Fruit fly (Drosophila melanogaster) whole organism, embryonic: ENCODE results near the gene BNIP3.

Experiments
- CG12769 ChIP-seq: fragments of 200-800 bp; sonication (Bioruptor generic); optimal IDR thresholded peaks from 2 replicates; lab custom pipeline; 2019; ENCODE audit warnings: missing biosample characterization, mild to moderate bottlenecking, missing genetic modification characterization, moderate library complexity
- CG13287 ChIP-seq: fragments of 200-800 bp; sonication (Bioruptor generic); IDR thresholded peaks from 2 replicates; pipeline ENCODE4 v1.3.6; 2022; ENCODE audit warnings: missing biosample characterization, missing genetic modification characterization; ENCODE audit not compliant: partially characterized antibody
- CG13894 ChIP-seq: fragments of 200-800 bp; sonication (Bioruptor generic); optimal IDR thresholded peaks from 3 replicates; lab custom pipeline; 2018; ENCODE audit warnings: missing biosample characterization, mild to moderate bottlenecking, missing genetic modification characterization, moderate library complexity
- CG14050 ChIP-seq: fragments of 200-800 bp; sonication (Bioruptor generic); IDR thresholded peaks from 3 replicates; pipeline ENCODE4 v1.3.6; 2022; ENCODE audit warnings: missing biosample characterization, missing genetic modification characterization
- CG18764 ChIP-seq: fragments of 200-800 bp; sonication (Bioruptor generic); optimal IDR thresholded peaks from 3 replicates; lab custom pipeline; 2016; ENCODE audit warnings: missing biosample characterization, missing genetic modification characterization
- CG2712 ChIP-seq: fragments of 200-800 bp; optimal IDR thresholded peaks from 3 replicates; lab custom pipeline; 2019; ENCODE audit warnings: missing biosample characterization, mild to moderate bottlenecking, missing genetic modification characterization, moderate library complexity
- CG2875 ChIP-seq: fragments of 200-800 bp; sonication (Bioruptor generic); optimal IDR thresholded peaks from 2 replicates; lab custom pipeline; 2017; ENCODE audit warnings: missing biosample characterization, mild to moderate bottlenecking, missing genetic modification characterization, missing genetic modification reagents
- CG31365 ChIP-seq: fragments of 200-800 bp; sonication (Bioruptor generic); optimal IDR thresholded peaks from 2 replicates; lab custom pipeline; 2018; ENCODE audit warnings: missing biosample characterization, mild to moderate bottlenecking, missing genetic modification characterization
- CG9727 ChIP-seq: fragments of 200-800 bp; sonication (Bioruptor generic); optimal IDR thresholded peaks from 3 replicates; lab custom pipeline; 2017; ENCODE audit warnings: missing biosample characterization, mild to moderate bottlenecking, missing genetic modification characterization
- CTCF ChIP-seq: fragments of 200-800 bp; sonication (Bioruptor generic); optimal IDR thresholded peaks from 2 replicates; lab custom pipeline; 2017; ENCODE audit warnings: missing biosample characterization, mild to moderate bottlenecking, missing genetic modification characterization, moderate library complexity
- Fer1 ChIP-seq: fragments of 200-800 bp; sonication (Bioruptor generic); optimal IDR thresholded peaks from 2 replicates; lab custom pipeline; 2017; ENCODE audit warnings: missing biosample characterization, mild to moderate bottlenecking, missing genetic modification characterization
- Gsc ChIP-seq: fragments of 200-800 bp; sonication (Bioruptor generic); IDR thresholded peaks from 2 replicates; pipeline ENCODE4 v1.3.6; 2022; ENCODE audit warnings: missing biosample characterization, missing genetic modification characterization
- Hmr ChIP-seq: fragments of 200-800 bp; sonication (Bioruptor generic); optimal IDR thresholded peaks from 3 replicates; lab custom pipeline; 2017; ENCODE audit warnings: mild to moderate bottlenecking, missing biosample characterization, missing genetic modification reagents, missing genetic modification characterization
- MESR4 ChIP-seq: fragments of 200-800 bp; sonication (Bioruptor generic); optimal IDR thresholded peaks from 2 replicates; lab custom pipeline; 2018; ENCODE audit warnings: missing biosample characterization, mild to moderate bottlenecking, missing genetic modification characterization, moderate library complexity
- Med ChIP-seq: fragments of 200-800 bp; sonication (Bioruptor generic); peaks from one replicate; lab custom pipeline; 2016; ENCODE audit warnings: missing biosample characterization, missing genetic modification characterization, mild to moderate bottlenecking, inconsistent platforms, moderate library complexity
- NFAT ChIP-seq: fragments of 200-800 bp; sonication (Bioruptor generic); IDR thresholded peaks from 2 replicates; pipeline ENCODE4 v1.3.6; 2022; ENCODE audit warnings: missing biosample characterization, missing genetic modification characterization
- Pdp1 ChIP-seq, 2 experiments: fragments of 200-800 bp; sonication (Bioruptor generic); optimal IDR thresholded peaks; 3 replicates each; lab custom pipeline; 2016; ENCODE audit warnings: missing biosample characterization in 2 of 2, missing genetic modification characterization in 2 of 2, mild to moderate bottlenecking in 1 of 2, moderate library complexity in 1 of 2
- Poxn ChIP-seq: fragments of 200-800 bp; sonication (Bioruptor generic); IDR thresholded peaks from 2 replicates; pipeline ENCODE4 v1.3.6; 2022; ENCODE audit warnings: missing biosample characterization, missing genetic modification characterization
- Ssrp ChIP-seq: fragments of 200-800 bp; sonication (Bioruptor generic); optimal IDR thresholded peaks from 2 replicates; lab custom pipeline; 2018; ENCODE audit warnings: missing biosample characterization, mild to moderate bottlenecking, missing genetic modification characterization, moderate library complexity
- ato ChIP-seq: fragments of 200-800 bp; sonication (Bioruptor generic); IDR thresholded peaks from 2 replicates; pipeline ENCODE4 v1.3.6; 2022; ENCODE audit warnings: missing biosample characterization, missing genetic modification characterization; ENCODE audit not compliant: partially characterized antibody
- btn ChIP-seq: fragments of 200-800 bp; sonication (Bioruptor generic); optimal IDR thresholded peaks from 2 replicates; lab custom pipeline; 2016; ENCODE audit warnings: missing biosample characterization, missing genetic modification characterization
- cwo ChIP-seq: fragments of 200-800 bp; sonication (Bioruptor generic); optimal IDR thresholded peaks from 3 replicates; lab custom pipeline; 2017; ENCODE audit warnings: missing biosample characterization, missing genetic modification characterization, mild to moderate bottlenecking, moderate library complexity, missing genetic modification reagents
- exex ChIP-seq: fragments of 200-800 bp; sonication (Bioruptor generic); optimal IDR thresholded peaks from 4 replicates; lab custom pipeline; 2018; ENCODE audit warnings: missing biosample characterization, mild to moderate bottlenecking, missing genetic modification characterization, moderate library complexity
- gem ChIP-seq: fragments of 200-800 bp; sonication (Bioruptor generic); optimal IDR thresholded peaks from 2 replicates; lab custom pipeline; 2019; ENCODE audit warnings: missing biosample characterization, mild to moderate bottlenecking, missing genetic modification characterization, moderate library complexity
- hkb ChIP-seq, 2 experiments: fragments of 200-800 bp in 1 of 2; fragments of >200 bp in 1 of 2; sonication (Bioruptor generic) in 1 of 2; IDR thresholded peaks in 1 of 2; optimal IDR thresholded peaks in 1 of 2; 2 replicates each; pipeline versions ENCODE4 v1.3.6 to Lab custom; 2017 to 2022; ENCODE audit warnings: missing biosample characterization in 1 of 2, missing genetic modification characterization in 1 of 2
- lola ChIP-seq, 3 experiments: fragments of >200 bp in 2 of 3; fragments of 200-800 bp in 1 of 3; sonication (Bioruptor generic) in 1 of 3; optimal IDR thresholded peaks; 2 replicates each; lab custom pipeline; 2017 to 2019; ENCODE audit warnings: missing biosample characterization in 3 of 3, missing genetic modification characterization in 3 of 3, mild to moderate bottlenecking in 1 of 3, moderate library complexity in 1 of 3
- nau ChIP-seq: fragments of 200-800 bp; sonication (Bioruptor generic); optimal IDR thresholded peaks from 3 replicates; lab custom pipeline; 2017; ENCODE audit warnings: missing biosample characterization, mild to moderate bottlenecking, missing genetic modification characterization, missing genetic modification reagents
- otp ChIP-seq: fragments of 200-800 bp; sonication (Bioruptor generic); IDR thresholded peaks from 3 replicates; pipeline ENCODE4, ENCODE4 v1.3.6; 2022; ENCODE audit warnings: missing biosample characterization, missing genetic modification characterization
- rib ChIP-seq: fragments of 200-800 bp; sonication (Bioruptor generic); IDR thresholded peaks from 2 replicates; pipeline ENCODE4 v1.3.6; 2022; ENCODE audit warnings: missing biosample characterization, missing genetic modification characterization
- ro ChIP-seq: fragments of 200-800 bp; sonication (Bioruptor generic); IDR thresholded peaks from 2 replicates; pipeline ENCODE4 v1.3.6; 2022; ENCODE audit warnings: missing biosample characterization, missing genetic modification characterization
- schlank ChIP-seq: fragments of 200-800 bp; sonication (Bioruptor generic); optimal IDR thresholded peaks from 2 replicates; lab custom pipeline; 2018; ENCODE audit warnings: missing biosample characterization, mild to moderate bottlenecking, missing genetic modification characterization
- scrt ChIP-seq: fragments of 200-800 bp; sonication (Bioruptor generic); optimal IDR thresholded peaks from 2 replicates; lab custom pipeline; 2018; ENCODE audit warnings: missing biosample characterization, mild to moderate bottlenecking, missing genetic modification characterization, moderate library complexity
- sd ChIP-seq: fragments of 200-800 bp; sonication (Bioruptor generic); optimal IDR thresholded peaks from 3 replicates; lab custom pipeline; 2018; ENCODE audit warnings: missing biosample characterization, mild to moderate bottlenecking, missing genetic modification characterization, moderate library complexity
- sens ChIP-seq: fragments of 200-800 bp; sonication (Bioruptor generic); peaks from one replicate; lab custom pipeline; 2016; ENCODE audit warnings: missing biosample characterization, missing genetic modification characterization
- stwl ChIP-seq: fragments of 200-800 bp; sonication (Bioruptor generic); optimal IDR thresholded peaks from 3 replicates; lab custom pipeline; 2018; ENCODE audit warnings: missing biosample characterization, mild to moderate bottlenecking, missing genetic modification characterization, moderate library complexity
- tll ChIP-seq, 2 experiments: fragments of 200-800 bp in 1 of 2; fragments of >200 bp in 1 of 2; sonication (Bioruptor generic) in 1 of 2; optimal IDR thresholded peaks; 2 replicates each; lab custom pipeline; 2017 to 2019; ENCODE audit warnings: missing biosample characterization in 2 of 2, missing genetic modification characterization in 2 of 2, mild to moderate bottlenecking in 1 of 2, moderate library complexity in 1 of 2
- zfh2 ChIP-seq: fragments of 200-800 bp; sonication (Bioruptor generic); optimal IDR thresholded peaks from 2 replicates; lab custom pipeline; 2016; ENCODE audit warnings: missing biosample characterization, missing genetic modification characterization

BNIP3 gene

dm6 chr3L:20537655-20538300, 18.6 kb upstream of the BNIP3 start (continued):
- TF ChIP-seq schlank (tag; lab: Kevin White, UChicago): no peak
- no peak for TF ChIP-seq zfh2
- TF ChIP-seq MESR4 (GFP tag; lab: Kevin White, UChicago): no peak
- TF ChIP-seq Ssrp (tag; lab: Kevin White, UChicago): no peak
- no peak for TF ChIP-seq CG18764 (GFP tag; lab: Kevin White, UChicago)
- no peak for TF ChIP-seq NFAT (GFP tag; lab: Robert Waterston, UW)
- TF ChIP-seq sd (tag; lab: Kevin White, UChicago): peak; percentile 29
- TF ChIP-seq Med: peak; percentile 81
- no peak for TF ChIP-seq CTCF (GFP tag; lab: Kevin White, UChicago)
- peak; percentile 25 for TF ChIP-seq CG12769 (tag; lab: Kevin White, UChicago)
- no peak for TF ChIP-seq scrt (GFP tag; lab: Kevin White, UChicago)
- TF ChIP-seq btn: no peak
- peak; percentile 43 for TF ChIP-seq exex (tag; lab: Kevin White, UChicago)
- TF ChIP-seq CG14050: no peak
- no peak for TF ChIP-seq hkb (optimal IDR thresholded peaks at IDR 0.05; lab: Kevin White, UChicago)
- 0 out of 2 replicates have a peak, but pooled peaks have one; percentile 27 for TF ChIP-seq hkb (GFP tag; IDR thresholded peaks at IDR 0.05; lab: Robert Waterston, UW)
- TF ChIP-seq nau (GFP tag; lab: Kevin White, UChicago): no peak
- TF ChIP-seq Poxn (GFP tag; lab: Robert Waterston, UW): no peak
- no peak for TF ChIP-seq CG31365 (tag; lab: Kevin White, UChicago)
- TF ChIP-seq Fer1 (GFP tag; lab: Kevin White, UChicago): peak; percentile 10
- peak; percentile 53 for TF ChIP-seq cwo (GFP tag; lab: Kevin White, UChicago)
- no peak for TF ChIP-seq CG9727 (GFP tag; lab: Kevin White, UChicago)
- no peak for TF ChIP-seq stwl (tag; lab: Kevin White, UChicago)
- no peak for TF ChIP-seq otp (GFP tag; lab: Robert Waterston, UW)
- TF ChIP-seq sens: peak; percentile 85
- no peak for TF ChIP-seq tll (GFP tag; optimal IDR thresholded peaks at IDR 0.05; lab: Kevin White, UChicago)
- TF ChIP-seq ato (GFP tag; lab: Robert Waterston, UW): no peak
- peak; percentile 42 for TF ChIP-seq Hmr (GFP tag; lab: Kevin White, UChicago)
- TF ChIP-seq rib (GFP tag; lab: Robert Waterston, UW): 0 out of 2 replicates have a peak, but pooled peaks have one; percentile 8

DNA sequence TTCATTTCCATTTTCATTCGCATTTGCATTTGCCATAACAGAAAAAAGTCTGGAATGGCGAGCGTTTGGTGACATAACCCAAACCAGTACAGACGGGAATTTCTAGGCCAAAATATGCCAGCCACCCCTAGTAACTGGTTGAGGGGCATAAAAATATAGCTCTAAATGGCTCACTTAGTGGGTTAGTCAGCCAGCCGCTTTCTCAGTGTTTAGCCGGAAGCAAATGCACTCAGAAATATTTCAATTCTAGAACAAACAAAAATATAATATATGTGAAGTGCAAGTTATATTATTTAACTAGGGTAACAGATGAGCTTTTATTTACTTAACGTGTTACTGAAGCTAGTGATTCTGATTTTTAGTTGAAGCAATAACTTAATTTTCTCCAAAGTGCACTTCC, 17.7 kb upstream of the BNIP3 start:
- peak; percentile 0 for TF ChIP-seq gem (tag; lab: Kevin White, UChicago)
- TF ChIP-seq CG13894 (tag; lab: Kevin White, UChicago): peak; percentile 15
- no peak for TF ChIP-seq CG2712 (tag; lab: Kevin White, UChicago)
- TF ChIP-seq Pdp1 (GFP tag; optimal IDR thresholded peaks at IDR 0.05; lab: Kevin White, UChicago): peak in 1 of 2 experiments; percentile 15
- TF ChIP-seq lola (GFP tag; optimal IDR thresholded peaks at IDR 0.05; lab: Kevin White, UChicago): peak in 1 of 3 experiments; percentile 24
- no peak for TF ChIP-seq CG2875 (GFP tag; lab: Kevin White, UChicago)
- TF ChIP-seq sens: peak; percentile 72
- TF ChIP-seq Med: peak; percentile 62

DNA sequence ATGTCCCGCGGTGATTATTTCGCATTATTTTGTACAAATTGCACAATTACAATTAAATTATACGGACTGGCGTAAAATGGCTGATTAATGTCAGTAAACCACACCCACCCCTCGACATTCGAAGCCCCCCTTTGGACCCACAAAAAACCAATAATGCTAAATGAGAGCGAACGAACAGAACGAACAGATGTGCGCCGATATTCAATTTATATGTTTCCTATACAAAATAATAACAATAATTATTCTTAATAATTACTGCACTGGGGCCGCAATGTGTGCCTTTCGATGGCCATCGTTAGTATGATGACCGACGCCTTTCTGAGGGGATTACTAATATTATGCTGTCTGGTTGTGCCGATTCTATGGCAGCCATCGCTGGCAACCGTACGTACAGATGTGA, 14.2 kb upstream of the BNIP3 start, which contains the start of gene CG13250:
CG13250 (plus strand) TSS at position 301 of the 400 bp plus-strand sequence.
- TF ChIP-seq Gsc (no peak), CG13287 (no peak), ro (GFP tag; lab: Robert Waterston, UW) (no peak)
